Worm (Caenorhabditis elegans): ENCODE measurements around the gene Y51A2A.4.
A peak's percentile ranks its signal among the peaks of the same experiment; 100 is the strongest.
"Not testable (repeated sequence)": the region's sequence is repeated elsewhere in the genome, so short reads cannot be mapped to it uniquely, and the experiment has no call there.

The Y51A2A.4 gene

ce11 chrV:18299313-18299712 lies 8.6 kb downstream of the Y51A2A.4 start:
- no peak for TF ChIP-seq die-1 (tag; optimal IDR thresholded peaks at IDR 0.05)

- not testable (repeated sequence) for TF ChIP-seq K11D2.4 (GFP tag; IDR thresholded peaks at IDR 0.05); dpl-1 (GFP tag; optimal IDR thresholded peaks at IDR 0.05); snpc-1.1 (tag; optimal IDR thresholded peaks at IDR 0.05; ENCODE audit: insufficient read depth)
Observed at ce11 chrV:18302414-18302813, 11.7 kb downstream of the Y51A2A.4 start, which contains the start of gene Y51A2A.6. TSS of gene Y51A2A.6 (plus strand) at chrV:18302714.

- TF ChIP-seq pbrm-1 (GFP tag; IDR thresholded peaks at IDR 0.05) (no peak), chd-7 (tag; optimal IDR thresholded peaks at IDR 0.05) (no peak), ztf-3 (GFP tag; optimal IDR thresholded peaks at IDR 0.05) (no peak), Y79H2A.3 (GFP tag; conservative IDR thresholded peaks at IDR 0.05) (no peak), K11D2.4 (GFP tag; IDR thresholded peaks at IDR 0.05) (no peak), ceh-27 (GFP tag; optimal IDR thresholded peaks at IDR 0.05) (no peak), attf-5 (GFP tag; optimal IDR thresholded peaks at IDR 0.05) (no peak), egl-44 (GFP tag; IDR thresholded peaks at IDR 0.05) (no peak)
Observed at ce11 chrV:18318312-18318711, 27.6 kb downstream of the Y51A2A.4 start, which contains the start of gene fbxb-119. TSS of gene fbxb-119 (plus strand) at chrV:18318612.

ce11 chrV:18323231-18323630 lies 32.5 kb downstream of the Y51A2A.4 start, which contains the start of gene B0462.5:
TSS of gene B0462.5 (minus strand) at chrV:18323331.
- TF ChIP-seq pbrm-1 (GFP tag; IDR thresholded peaks at IDR 0.05) (no peak), akir-1 (GFP tag; optimal IDR thresholded peaks at IDR 0.05) (no peak), F33H1.4 (GFP tag; IDR thresholded peaks at IDR 0.05) (no peak), sea-2 (GFP tag; IDR thresholded peaks at IDR 0.05) (no peak), K12H6.12 (tag; optimal IDR thresholded peaks at IDR 0.05) (no peak), nhr-27 (tag; optimal IDR thresholded peaks at IDR 0.05) (no peak), cebp-1 (GFP tag; IDR thresholded peaks at IDR 0.05) (0 out of 2 replicates have a peak, but pooled peaks have one; percentile 24), cebp-1 (tag; optimal IDR thresholded peaks at IDR 0.05) (no peak), hmg-20 (GFP tag; IDR thresholded peaks at IDR 0.05) (no peak)

- TF ChIP-seq lsy-27 (tag; optimal IDR thresholded peaks at IDR 0.05; ENCODE audit: borderline replicate concordance, insufficient read depth) (no peak), F37B4.10 (GFP tag; IDR thresholded peaks at IDR 0.05) (no peak), dox-1 (GFP tag; IDR thresholded peaks at IDR 0.05) (0 out of 2 replicates have a peak, but pooled peaks have one; percentile 21), nhr-80 (tag; optimal IDR thresholded peaks at IDR 0.05) (peak; percentile 55)
Observed at ce11 chrV:18324525-18324924, 33.8 kb downstream of the Y51A2A.4 start.

- no peak for TF ChIP-seq efl-1 (GFP tag; optimal IDR thresholded peaks at IDR 0.05)
- no peak for TF ChIP-seq rec-8 (tag; optimal IDR thresholded peaks at IDR 0.05)
- TF ChIP-seq chd-7 (tag; optimal IDR thresholded peaks at IDR 0.05): no peak
- no peak for TF ChIP-seq T07F8.4 (tag; optimal IDR thresholded peaks at IDR 0.05)
- no peak for TF ChIP-seq tlf-1 (GFP tag; optimal IDR thresholded peaks at IDR 0.05)
- no peak for TF ChIP-seq ets-4 (GFP tag; optimal IDR thresholded peaks at IDR 0.05)
Observed at ce11 chrV:18331086-18331485, 40.3 kb downstream of the Y51A2A.4 start, which contains the start of gene B0462.4. TSS of gene B0462.4 (minus strand) at chrV:18331186.

- TF ChIP-seq nhr-80 (tag; optimal IDR thresholded peaks at IDR 0.05): no peak
- no peak for TF ChIP-seq ekl-4 (GFP tag; IDR thresholded peaks at IDR 0.05)
- TF ChIP-seq B0336.3 (GFP tag; IDR thresholded peaks at IDR 0.05): no peak
- no peak for TF ChIP-seq nfyb-1 (GFP tag; IDR thresholded peaks at IDR 0.05)
Observed at ce11 chrV:18337643-18338042, 46.9 kb downstream of the Y51A2A.4 start.

Measured in whole organism, young adult.